Fruit fly (Drosophila melanogaster) whole organism, embryonic: ENCODE results near the gene gammaTub37C.

Source experiments
- Adf1 ChIP-seq: fragments of 200-800 bp; sonication (Bioruptor generic); IDR thresholded peaks from 2 replicates; pipeline ENCODE4 v1.3.6; 2022; ENCODE audit warnings: missing biosample characterization, missing genetic modification characterization
- Antp ChIP-seq: fragments of 200-800 bp; sonication (Bioruptor generic); optimal IDR thresholded peaks from 3 replicates; lab custom pipeline; 2016; ENCODE audit warnings: missing biosample characterization, missing genetic modification characterization
- Awh ChIP-seq: fragments of 200-800 bp; sonication (Bioruptor generic); IDR thresholded peaks from 2 replicates; pipeline ENCODE4, ENCODE4 v1.3.6; 2022; ENCODE audit warnings: missing biosample characterization, missing genetic modification characterization
- BtbVII ChIP-seq: fragments of 200-800 bp; sonication (Bioruptor generic); optimal IDR thresholded peaks from 3 replicates; lab custom pipeline; 2017; ENCODE audit warnings: missing biosample characterization, mild to moderate bottlenecking, missing genetic modification characterization
- CG1024 ChIP-seq: fragments of 200-800 bp; sonication (Bioruptor generic); IDR thresholded peaks from 2 replicates; pipeline ENCODE4 v1.3.6; 2022; ENCODE audit warnings: missing biosample characterization, missing genetic modification characterization
- CG10267 ChIP-seq: fragments of 200-800 bp; sonication (Bioruptor generic); optimal IDR thresholded peaks from 2 replicates; lab custom pipeline; 2018; ENCODE audit warnings: missing biosample characterization, mild to moderate bottlenecking, missing genetic modification characterization, moderate library complexity
- CG11247 ChIP-seq: fragments of 200-800 bp; sonication (Bioruptor generic); IDR thresholded peaks from 2 replicates; pipeline ENCODE4 v1.3.6; 2022; ENCODE audit warnings: missing biosample characterization, missing genetic modification characterization
- CG11398 ChIP-seq: fragments of 200-800 bp; sonication (Bioruptor generic); optimal IDR thresholded peaks from 2 replicates; lab custom pipeline; 2016; ENCODE audit warnings: missing biosample characterization, missing genetic modification characterization
- CG11456 ChIP-seq: fragments of 200-800 bp; sonication (Bioruptor generic); IDR thresholded peaks from 3 replicates; pipeline ENCODE4 v1.3.6; 2022; ENCODE audit warnings: missing biosample characterization, missing genetic modification characterization
- CG1233 ChIP-seq: fragments of 200-800 bp; sonication (Bioruptor generic); optimal IDR thresholded peaks from 4 replicates; lab custom pipeline; 2018; ENCODE audit warnings: missing biosample characterization, mild to moderate bottlenecking, missing genetic modification characterization
- CG1529 ChIP-seq: fragments of 200-800 bp; sonication (Bioruptor generic); optimal IDR thresholded peaks from 3 replicates; lab custom pipeline; 2018; ENCODE audit warnings: missing biosample characterization, missing genetic modification characterization
- CG15696 ChIP-seq: fragments of 200-800 bp; sonication (Bioruptor generic); optimal IDR thresholded peaks from 2 replicates; lab custom pipeline; 2019; ENCODE audit warnings: missing biosample characterization, mild to moderate bottlenecking, missing genetic modification characterization, moderate library complexity
- CG1647 ChIP-seq: fragments of 200-800 bp; sonication (Bioruptor generic); optimal IDR thresholded peaks from 3 replicates; lab custom pipeline; 2016; ENCODE audit warnings: missing biosample characterization, missing genetic modification characterization
- CG17802 ChIP-seq: fragments of 200-800 bp; sonication (Bioruptor generic); optimal IDR thresholded peaks from 2 replicates; lab custom pipeline; 2018; ENCODE audit warnings: missing biosample characterization, mild to moderate bottlenecking, missing genetic modification characterization, moderate library complexity
- CG17829 ChIP-seq: fragments of 200-800 bp; optimal IDR thresholded peaks from 2 replicates; lab custom pipeline; 2019; ENCODE audit warnings: missing biosample characterization, mild to moderate bottlenecking, missing genetic modification characterization, moderate library complexity
- CG3065 ChIP-seq: fragments of 200-800 bp; sonication (Bioruptor generic); optimal IDR thresholded peaks from 2 replicates; lab custom pipeline; 2016; ENCODE audit warnings: missing biosample characterization, missing genetic modification characterization
- CG3163 ChIP-seq: fragments of 200-800 bp; sonication (Bioruptor generic); optimal IDR thresholded peaks from 3 replicates; lab custom pipeline; 2016; ENCODE audit warnings: missing biosample characterization, missing genetic modification characterization
- CG3281 ChIP-seq: fragments of 200-800 bp; sonication (Bioruptor generic); optimal IDR thresholded peaks from 3 replicates; lab custom pipeline; 2017; ENCODE audit warnings: missing biosample characterization, mild to moderate bottlenecking, missing genetic modification characterization
- CG3838 ChIP-seq: fragments of 200-800 bp; sonication (Bioruptor generic); optimal IDR thresholded peaks from 3 replicates; lab custom pipeline; 2016; ENCODE audit warnings: missing biosample characterization, missing genetic modification characterization
- CG4404 ChIP-seq: fragments of 200-800 bp; sonication (Bioruptor generic); IDR thresholded peaks from 2 replicates; pipeline ENCODE4 v1.3.6; 2022; ENCODE audit warnings: missing biosample characterization, missing genetic modification characterization
- CG4707 ChIP-seq: fragments of 200-800 bp; sonication (Bioruptor generic); optimal IDR thresholded peaks from 2 replicates; lab custom pipeline; 2018; ENCODE audit warnings: missing biosample characterization, mild to moderate bottlenecking, missing genetic modification characterization, moderate library complexity
- CG7987 ChIP-seq: fragments of 200-800 bp; sonication (Bioruptor generic); optimal IDR thresholded peaks from 2 replicates; lab custom pipeline; 2018; ENCODE audit warnings: missing biosample characterization, mild to moderate bottlenecking, missing genetic modification characterization, moderate library complexity
- CG9797 ChIP-seq: fragments of 200-800 bp; sonication (Bioruptor generic); optimal IDR thresholded peaks from 3 replicates; lab custom pipeline; 2018; ENCODE audit warnings: missing biosample characterization, mild to moderate bottlenecking, missing genetic modification characterization
- CG9932 ChIP-seq: fragments of 200-800 bp; sonication (Bioruptor generic); IDR thresholded peaks from 2 replicates; pipeline ENCODE4 v1.3.6; 2022; ENCODE audit warnings: missing biosample characterization, missing genetic modification characterization
- Dip3 ChIP-seq: fragments of 200-800 bp; sonication (Bioruptor generic); optimal IDR thresholded peaks from 3 replicates; lab custom pipeline; 2016; ENCODE audit warnings: missing biosample characterization, missing genetic modification characterization
- Fer2 ChIP-seq: fragments of 200-800 bp; sonication (Bioruptor generic); optimal IDR thresholded peaks from 2 replicates; lab custom pipeline; 2018; ENCODE audit warnings: missing biosample characterization, mild to moderate bottlenecking, missing genetic modification characterization, moderate library complexity
- Hr39 ChIP-seq: fragments of >200 bp; optimal IDR thresholded peaks from 2 replicates; lab custom pipeline; 2017
- Jarid2 ChIP-seq: fragments of 200-800 bp; sonication (Bioruptor generic); optimal IDR thresholded peaks from 3 replicates; lab custom pipeline; 2017; ENCODE audit warnings: mild to moderate bottlenecking, missing biosample characterization, missing genetic modification reagents, missing genetic modification characterization
- MESR4 ChIP-seq: fragments of 200-800 bp; sonication (Bioruptor generic); optimal IDR thresholded peaks from 2 replicates; lab custom pipeline; 2018; ENCODE audit warnings: missing biosample characterization, mild to moderate bottlenecking, missing genetic modification characterization, moderate library complexity
- NC2α ChIP-seq: fragments of 200-800 bp; sonication (Bioruptor generic); optimal IDR thresholded peaks from 2 replicates; lab custom pipeline; 2016; ENCODE audit warnings: missing biosample characterization, missing genetic modification characterization
- Optix ChIP-seq: fragments of 200-800 bp; sonication (Bioruptor generic); IDR thresholded peaks from 3 replicates; pipeline ENCODE4 v1.3.6; 2022; ENCODE audit warnings: missing biosample characterization, missing genetic modification characterization
- Pdp1 ChIP-seq, 2 experiments: fragments of 200-800 bp; sonication (Bioruptor generic); optimal IDR thresholded peaks; 3 replicates each; lab custom pipeline; 2016; ENCODE audit warnings: missing biosample characterization in 2 of 2, missing genetic modification characterization in 2 of 2, mild to moderate bottlenecking in 1 of 2, moderate library complexity in 1 of 2
- Scr ChIP-seq: fragments of 200-800 bp; sonication (Bioruptor generic); IDR thresholded peaks from 2 replicates; pipeline ENCODE4 v1.3.6; 2022; ENCODE audit warnings: missing biosample characterization, missing genetic modification characterization; ENCODE audit not compliant: partially characterized antibody
- Sry-β ChIP-seq: fragments of 200-800 bp; sonication (Bioruptor generic); optimal IDR thresholded peaks from 2 replicates; lab custom pipeline; 2018; ENCODE audit warnings: missing biosample characterization, mild to moderate bottlenecking, missing genetic modification characterization, moderate library complexity
- Ssrp ChIP-seq: fragments of 200-800 bp; sonication (Bioruptor generic); optimal IDR thresholded peaks from 2 replicates; lab custom pipeline; 2018; ENCODE audit warnings: missing biosample characterization, mild to moderate bottlenecking, missing genetic modification characterization, moderate library complexity
- dpn ChIP-seq, 2 experiments: fragments of 200-800 bp; sonication (Bioruptor generic); optimal IDR thresholded peaks; 3 replicates each; lab custom pipeline; 2016; ENCODE audit warnings: missing biosample characterization in 2 of 2, missing genetic modification characterization in 2 of 2
- exex ChIP-seq: fragments of 200-800 bp; sonication (Bioruptor generic); optimal IDR thresholded peaks from 4 replicates; lab custom pipeline; 2018; ENCODE audit warnings: missing biosample characterization, mild to moderate bottlenecking, missing genetic modification characterization, moderate library complexity
- gcm ChIP-seq: fragments of 200-800 bp; sonication (Bioruptor generic); optimal IDR thresholded peaks from 2 replicates; lab custom pipeline; 2019; ENCODE audit warnings: missing biosample characterization, mild to moderate bottlenecking, missing genetic modification characterization, moderate library complexity
- insv ChIP-seq, 2 experiments: fragments of 200-800 bp; sonication (Bioruptor generic); optimal IDR thresholded peaks; 3 replicates each; lab custom pipeline; 2016 to 2018; ENCODE audit warnings: missing biosample characterization in 2 of 2, missing genetic modification characterization in 2 of 2
- kah ChIP-seq: fragments of 200-800 bp; sonication (Bioruptor generic); optimal IDR thresholded peaks from 2 replicates; lab custom pipeline; 2018; ENCODE audit warnings: missing biosample characterization, mild to moderate bottlenecking, missing genetic modification characterization
- klu ChIP-seq: fragments of 200-800 bp; sonication (Bioruptor generic); IDR thresholded peaks from 2 replicates; pipeline ENCODE4 v1.3.6; 2022; ENCODE audit warnings: missing biosample characterization, missing genetic modification characterization
- maf-S ChIP-seq: fragments of 200-800 bp; sonication (Bioruptor generic); optimal IDR thresholded peaks from 2 replicates; lab custom pipeline; 2016; ENCODE audit warnings: missing biosample characterization, missing genetic modification characterization
- onecut ChIP-seq: fragments of 200-800 bp; sonication (Bioruptor generic); IDR thresholded peaks from 2 replicates; pipeline ENCODE4 v1.3.6; 2022; ENCODE audit warnings: missing biosample characterization, missing genetic modification characterization
- scrt ChIP-seq: fragments of 200-800 bp; sonication (Bioruptor generic); optimal IDR thresholded peaks from 2 replicates; lab custom pipeline; 2018; ENCODE audit warnings: missing biosample characterization, mild to moderate bottlenecking, missing genetic modification characterization, moderate library complexity
- sd ChIP-seq: fragments of 200-800 bp; sonication (Bioruptor generic); optimal IDR thresholded peaks from 3 replicates; lab custom pipeline; 2018; ENCODE audit warnings: missing biosample characterization, mild to moderate bottlenecking, missing genetic modification characterization, moderate library complexity
- sens ChIP-seq: fragments of 200-800 bp; sonication (Bioruptor generic); peaks from one replicate; lab custom pipeline; 2016; ENCODE audit warnings: missing biosample characterization, missing genetic modification characterization
- sob ChIP-seq: fragments of 200-800 bp; sonication (Bioruptor generic); IDR thresholded peaks from 2 replicates; pipeline ENCODE4 v1.3.6; 2022; ENCODE audit warnings: missing biosample characterization, missing genetic modification characterization
- tgo ChIP-seq: fragments of 200-800 bp; sonication (Bioruptor generic); IDR thresholded peaks from 3 replicates; pipeline ENCODE4 v1.3.6; 2022; ENCODE audit warnings: missing biosample characterization, missing genetic modification characterization
- ttk ChIP-seq: fragments of 200-800 bp; sonication (Bioruptor generic); IDR thresholded peaks from 2 replicates; pipeline ENCODE4 v2.1.2; 2022; ENCODE audit warnings: missing biosample characterization, missing genetic modification characterization
- tx ChIP-seq: fragments of 200-800 bp; sonication (Bioruptor generic); optimal IDR thresholded peaks from 2 replicates; lab custom pipeline; 2016; ENCODE audit warnings: missing biosample characterization, missing genetic modification characterization

The gammaTub37C gene

dm6 chr2L:19141435-19142126 is 43.9 kb downstream of the gammaTub37C start (continued):
- peak; percentile 68 for TF ChIP-seq CG10267 (tag; lab: Kevin White, UChicago)
- peak; percentile 10 for TF ChIP-seq sd (tag; lab: Kevin White, UChicago)
- TF ChIP-seq CG9932 (GFP tag; lab: Robert Waterston, UW), result peak; percentile 46; the same call in 1 of the 2 replicates
- TF ChIP-seq CG11456 (GFP tag; lab: Robert Waterston, UW), result no peak
- no peak; the same call in none of the 2 replicates for TF ChIP-seq CG4404
- TF ChIP-seq dpn (GFP tag; optimal IDR thresholded peaks at IDR 0.05; lab: Kevin White, UChicago), result peak; percentile 74 to 80
- TF ChIP-seq Hr39 (lab: Kevin White, UChicago), result peak; percentile 59
- peak; percentile 51 for TF ChIP-seq scrt
- peak; percentile 46 for TF ChIP-seq CG11398 (GFP tag; lab: Kevin White, UChicago)
- peak; percentile 28 for TF ChIP-seq CG15696 (tag; lab: Kevin White, UChicago)
- peak; percentile 73 for TF ChIP-seq Dip3 (GFP tag; lab: Kevin White, UChicago)
- peak; percentile 45 for TF ChIP-seq CG7987 (GFP tag; lab: Kevin White, UChicago)
- TF ChIP-seq insv (GFP tag; optimal IDR thresholded peaks at IDR 0.05; lab: Kevin White, UChicago), result no peak
- TF ChIP-seq Adf1 (GFP tag; lab: Robert Waterston, UW), result peak; percentile 87
- TF ChIP-seq CG1529 (GFP tag; lab: Kevin White, UChicago), result peak; percentile 52
- TF ChIP-seq CG3281 (GFP tag; lab: Kevin White, UChicago), result peak; percentile 88
- no peak for TF ChIP-seq MESR4
- TF ChIP-seq sens (GFP tag; lab: Kevin White, UChicago), result peak; percentile 95
- peak; percentile 71 for TF ChIP-seq CG17829 (tag; lab: Kevin White, UChicago)
- TF ChIP-seq CG17802 (tag; lab: Kevin White, UChicago), result peak; percentile 35
- TF ChIP-seq maf-S (GFP tag; lab: Kevin White, UChicago), result peak; percentile 56
- peak; percentile 76 for TF ChIP-seq Ssrp (tag; lab: Kevin White, UChicago)
- no peak for TF ChIP-seq Awh (GFP tag; lab: Robert Waterston, UW)
- TF ChIP-seq tgo (GFP tag; lab: Robert Waterston, UW), result peak; percentile 38; the same call in 2 of the 3 replicates
- peak; percentile 40 for TF ChIP-seq Jarid2 (GFP tag; lab: Kevin White, UChicago)
- no peak for TF ChIP-seq ttk (GFP tag; lab: Robert Waterston, UW)
- peak; percentile 18 for TF ChIP-seq CG4707
- TF ChIP-seq onecut (GFP tag; lab: Robert Waterston, UW), result no peak; the same call in 1 of the 2 replicates
- peak; percentile 67 for TF ChIP-seq gcm
- no peak for TF ChIP-seq CG3838
- TF ChIP-seq CG1024 (GFP tag; lab: Robert Waterston, UW), result no peak
- TF ChIP-seq CG11247 (GFP tag; lab: Robert Waterston, UW), result peak; percentile 65
- no peak for TF ChIP-seq Scr (GFP tag; lab: Robert Waterston, UW)
- peak; percentile 30; the same call in 1 of the 2 replicates for TF ChIP-seq sob (GFP tag; lab: Robert Waterston, UW)
- TF ChIP-seq Optix (GFP tag; lab: Robert Waterston, UW), result no peak
- TF ChIP-seq CG9797, result no peak
- TF ChIP-seq Antp (GFP tag; lab: Kevin White, UChicago), result peak; percentile 52
- TF ChIP-seq CG3163 (GFP tag; lab: Kevin White, UChicago), result peak; percentile 39
- TF ChIP-seq NC2α (GFP tag; lab: Kevin White, UChicago), result peak; percentile 62
- peak; percentile 53 for TF ChIP-seq tx (GFP tag; lab: Kevin White, UChicago)
- TF ChIP-seq BtbVII, result peak; percentile 81
- peak; percentile 32 for TF ChIP-seq Fer2 (tag; lab: Kevin White, UChicago)
- TF ChIP-seq kah (GFP tag; lab: Kevin White, UChicago), result peak; percentile 11
- peak; percentile 64 for TF ChIP-seq CG1233 (GFP tag; lab: Kevin White, UChicago)
- peak; percentile 23; the same call in 1 of the 2 replicates for TF ChIP-seq klu (GFP tag; lab: Robert Waterston, UW)
- peak; percentile 64 to 80 for TF ChIP-seq Pdp1 (GFP tag; optimal IDR thresholded peaks at IDR 0.05; lab: Kevin White, UChicago)
- TF ChIP-seq CG1647 (GFP tag; lab: Kevin White, UChicago), result peak; percentile 68
- peak; percentile 31 for TF ChIP-seq exex (tag; lab: Kevin White, UChicago)
- TF ChIP-seq CG3065 (GFP tag; lab: Kevin White, UChicago), result peak; percentile 55
- TF ChIP-seq Sry-β (GFP tag; lab: Kevin White, UChicago), result peak; percentile 27
